Worm (Caenorhabditis elegans) whole organism, mixed stage, embryonic: ENCODE measurements around the gene grl-14.
A peak's percentile ranks its signal among the peaks of the same experiment; 100 is the strongest.

Experiments used
- M03D4.4 ChIP-seq: sonication (generic microtip); optimal IDR thresholded peaks from 2 replicates; lab custom pipeline; 2017; ENCODE audit warnings: mild to moderate bottlenecking, missing genetic modification characterization, missing compliant biosample characterization
- bed-3 ChIP-seq: fragments of 200-800 bp; sonication (Bioruptor generic); optimal IDR thresholded peaks from 3 replicates; lab custom pipeline; 2018; ENCODE audit warnings: mild to moderate bottlenecking, missing genetic modification characterization, moderate library complexity, missing compliant biosample characterization
- blmp-1 ChIP-seq: fragments of 150-350 bp; optimal IDR thresholded peaks from 2 replicates; lab custom pipeline; 2014; ENCODE audit warnings: missing biosample characterization, missing genetic modification characterization
- ceh-39 ChIP-seq: fragments of 150-350 bp; optimal IDR thresholded peaks from 2 replicates; lab custom pipeline; 2014; ENCODE audit warnings: missing biosample characterization, missing genetic modification characterization
- ceh-43 ChIP-seq: fragments of 200-800 bp; sonication (Bioruptor generic); optimal IDR thresholded peaks from 2 replicates; lab custom pipeline; 2018; ENCODE audit warnings: mild to moderate bottlenecking, missing genetic modification characterization, moderate library complexity, missing compliant biosample characterization
- ceh-83 ChIP-seq: fragments of 200-800 bp; sonication (Bioruptor generic); optimal IDR thresholded peaks from 2 replicates; lab custom pipeline; 2018; ENCODE audit warnings: mild to moderate bottlenecking, missing genetic modification characterization, missing compliant biosample characterization
- ces-1 ChIP-seq: fragments of 150-350 bp; optimal IDR thresholded peaks from 2 replicates; lab custom pipeline; 2014; ENCODE audit warnings: missing biosample characterization, missing genetic modification reagents, missing genetic modification characterization
- cnd-1 ChIP-seq: fragments of 200-800 bp; sonication (Bioruptor generic); optimal IDR thresholded peaks from 2 replicates; lab custom pipeline; 2018; ENCODE audit warnings: mild to moderate bottlenecking, missing genetic modification characterization, missing compliant biosample characterization
- drap-1 ChIP-seq: fragments of 200-800 bp; sonication (Bioruptor generic); optimal IDR thresholded peaks from 3 replicates; lab custom pipeline; 2018; ENCODE audit warnings: mild to moderate bottlenecking, missing genetic modification characterization, missing compliant biosample characterization
- elt-1 ChIP-seq: sonication (generic microtip); optimal IDR thresholded peaks from 2 replicates; lab custom pipeline; 2017; ENCODE audit warnings: missing genetic modification characterization, mild to moderate bottlenecking, missing compliant biosample characterization, antibody characterized with exemption, moderate library complexity, borderline replicate concordance; ENCODE audit not compliant: insufficient read depth
- ham-2 ChIP-seq: fragments of 200-800 bp; sonication (Bioruptor generic); optimal IDR thresholded peaks from 2 replicates; lab custom pipeline; 2018; ENCODE audit warnings: mild to moderate bottlenecking, missing genetic modification characterization, missing compliant biosample characterization
- hlh-1 ChIP-seq: fragments of 150-350 bp; optimal IDR thresholded peaks from 2 replicates; lab custom pipeline; 2014; ENCODE audit warnings: missing biosample characterization, missing genetic modification reagents, missing genetic modification characterization
- lin-13 ChIP-seq: fragments of 150-350 bp; optimal IDR thresholded peaks from 2 replicates; lab custom pipeline; 2014; ENCODE audit warnings: missing biosample characterization, missing genetic modification characterization
- lsy-2 ChIP-seq: fragments of 150-350 bp; optimal IDR thresholded peaks from 2 replicates; lab custom pipeline; 2014; ENCODE audit warnings: missing biosample characterization, missing genetic modification characterization
- mab-5 ChIP-seq: fragments of 150-350 bp; optimal IDR thresholded peaks from 2 replicates; lab custom pipeline; 2014; ENCODE audit warnings: missing biosample characterization, missing genetic modification characterization
- mep-1 ChIP-seq: fragments of 150-350 bp; optimal IDR thresholded peaks from 2 replicates; lab custom pipeline; 2017; ENCODE audit warnings: missing biosample characterization, missing genetic modification reagents, missing genetic modification characterization, inconsistent platforms
- mls-2 ChIP-seq: sonication (generic microtip); optimal IDR thresholded peaks from 2 replicates; lab custom pipeline; 2016; ENCODE audit warnings: mild to moderate bottlenecking, missing genetic modification characterization, moderate library complexity, missing compliant biosample characterization
- nhr-12 ChIP-seq: fragments of 150-350 bp; optimal IDR thresholded peaks from 2 replicates; lab custom pipeline; 2014; ENCODE audit warnings: missing biosample characterization, missing genetic modification characterization
- nhr-2 ChIP-seq: fragments of 150-350 bp; optimal IDR thresholded peaks from 2 replicates; lab custom pipeline; 2014; ENCODE audit warnings: missing biosample characterization, missing genetic modification characterization
- nhr-237 ChIP-seq: fragments of 150-350 bp; optimal IDR thresholded peaks from 2 replicates; lab custom pipeline; 2014; ENCODE audit warnings: missing biosample characterization, missing genetic modification characterization
- nhr-28 ChIP-seq: fragments of 150-350 bp; optimal IDR thresholded peaks from 2 replicates; lab custom pipeline; 2014; ENCODE audit warnings: missing biosample characterization, missing genetic modification characterization
- nhr-76 ChIP-seq: sonication (generic microtip); optimal IDR thresholded peaks from 2 replicates; lab custom pipeline; 2017; ENCODE audit warnings: missing biosample characterization, missing genetic modification characterization
- pha-4 ChIP-seq: fragments of 150-350 bp; optimal IDR thresholded peaks from 2 replicates; lab custom pipeline; 2018; ENCODE audit warnings: missing biosample characterization, missing genetic modification reagents, missing genetic modification characterization
- sem-2 ChIP-seq: fragments of 200-800 bp; sonication (Bioruptor generic); optimal IDR thresholded peaks from 2 replicates; lab custom pipeline; 2018; ENCODE audit warnings: mild to moderate bottlenecking, missing genetic modification characterization, missing compliant biosample characterization
- snpc-4 ChIP-seq: fragments of 150-350 bp; optimal IDR thresholded peaks from 2 replicates; lab custom pipeline; 2014; ENCODE audit warnings: missing biosample characterization, missing genetic modification characterization
- tbx-8 ChIP-seq: fragments of 200-800 bp; sonication (Bioruptor generic); optimal IDR thresholded peaks from 2 replicates; lab custom pipeline; 2018; ENCODE audit warnings: mild to moderate bottlenecking, missing genetic modification characterization, moderate library complexity, missing compliant biosample characterization
- unc-120 ChIP-seq: sonication (generic microtip); optimal IDR thresholded peaks from 2 replicates; lab custom pipeline; 2017; ENCODE audit warnings: missing genetic modification characterization, missing compliant biosample characterization; ENCODE audit not compliant: poor library complexity, severe bottlenecking
- unc-39 ChIP-seq: fragments of 150-350 bp; optimal IDR thresholded peaks from 2 replicates; lab custom pipeline; 2014; ENCODE audit warnings: missing biosample characterization, missing genetic modification characterization
- unc-62 ChIP-seq: fragments of 150-350 bp; optimal IDR thresholded peaks from 2 replicates; lab custom pipeline; 2014; ENCODE audit warnings: missing biosample characterization, missing genetic modification reagents, missing genetic modification characterization
- zip-8 ChIP-seq: fragments of 150-350 bp; optimal IDR thresholded peaks from 2 replicates; lab custom pipeline; 2014; ENCODE audit warnings: missing biosample characterization, missing genetic modification characterization

Gene grl-14

DNA sequence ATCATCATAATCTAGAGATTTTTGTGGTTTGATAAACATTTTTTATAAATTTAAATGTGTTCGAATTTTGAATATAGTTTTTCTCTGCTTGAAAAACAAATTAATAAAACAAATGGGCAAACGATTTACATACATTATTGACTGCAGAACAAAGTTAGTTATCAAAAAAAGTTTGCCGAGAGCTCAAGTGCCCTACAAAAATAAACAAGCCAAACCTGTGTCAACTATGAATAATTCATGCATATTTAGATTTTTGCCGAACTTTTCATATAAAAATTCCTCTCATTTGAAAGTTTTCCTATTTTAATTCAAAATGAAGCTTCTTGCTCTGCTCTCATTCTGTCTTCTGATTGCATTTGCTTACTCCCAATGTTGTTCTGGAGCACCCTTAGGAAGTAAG, 9.5 kb upstream of the grl-14 start, which contains the start of gene sshk-1:
Gene sshk-1 (plus strand): TSS at position 301 of the 400 bp plus-strand sequence.
- TF ChIP-seq elt-1 (tag; lab: Kevin White, UChicago) (no peak), nhr-28 (tag; lab: Kevin White, UChicago) (no peak), pha-4 (tag; lab: Kevin White, UChicago) (no peak), ceh-83 (GFP tag; lab: Kevin White, UChicago) (no peak), M03D4.4 (tag; lab: Kevin White, UChicago) (no peak), lsy-2 (tag; lab: Kevin White, UChicago) (no peak), mls-2 (no peak), drap-1 (GFP tag; lab: Kevin White, UChicago) (no peak), nhr-2 (no peak), snpc-4 (no peak), hlh-1 (tag; lab: Kevin White, UChicago) (no peak), tbx-8 (GFP tag; lab: Kevin White, UChicago) (no peak), lin-13 (tag; lab: Kevin White, UChicago) (no peak), ceh-43 (GFP tag; lab: Kevin White, UChicago) (no peak), nhr-76 (no peak), bed-3 (GFP tag; lab: Kevin White, UChicago) (no peak), mab-5 (tag; lab: Kevin White, UChicago) (no peak), blmp-1 (tag; lab: Kevin White, UChicago) (no peak), unc-39 (no peak), cnd-1 (tag; lab: Kevin White, UChicago) (no peak)

DNA sequence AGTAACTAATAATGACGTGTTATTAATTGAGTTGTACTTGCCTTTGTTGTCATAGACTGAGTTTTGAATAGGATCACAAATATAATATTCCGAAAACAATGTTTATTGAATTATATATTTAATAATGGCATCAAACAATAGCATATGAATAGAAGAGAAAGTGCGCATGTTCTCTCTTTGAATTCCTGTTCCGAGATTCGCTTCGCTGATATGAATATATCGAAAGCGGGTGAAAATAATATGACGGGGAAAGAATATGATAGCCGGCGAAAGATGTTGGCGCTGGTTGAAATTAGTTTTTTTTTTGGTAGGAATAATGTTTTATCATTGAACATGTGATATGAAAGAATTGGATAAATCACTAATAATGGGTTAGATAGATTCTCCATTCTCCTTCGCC, 5.3 kb upstream of the grl-14 start, which contains the start of gene T03D8.6:
Gene T03D8.6 (minus strand): TSS at position 298 of the 400 bp plus-strand sequence.
- TF ChIP-seq ces-1 (peak; percentile 19), blmp-1 (tag; lab: Kevin White, UChicago) (peak; percentile 79), hlh-1 (tag; lab: Kevin White, UChicago) (no peak)

- TF ChIP-seq ceh-83 (GFP tag; lab: Kevin White, UChicago) (no peak), unc-120 (no peak), hlh-1 (tag; lab: Kevin White, UChicago) (no peak), unc-62 (no peak), bed-3 (GFP tag; lab: Kevin White, UChicago) (no peak), lin-13 (tag; lab: Kevin White, UChicago) (no peak), nhr-76 (no peak), ceh-43 (GFP tag; lab: Kevin White, UChicago) (no peak), ces-1 (no peak), mep-1 (no peak), cnd-1 (tag; lab: Kevin White, UChicago) (no peak), nhr-237 (tag; lab: Kevin White, UChicago) (no peak), zip-8 (no peak), nhr-12 (tag; lab: Kevin White, UChicago) (no peak), nhr-28 (tag; lab: Kevin White, UChicago) (no peak), elt-1 (tag; lab: Kevin White, UChicago) (no peak), tbx-8 (GFP tag; lab: Kevin White, UChicago) (no peak)
These were observed 1.3 kb downstream of the grl-14 start for ce11 chrV:20826618-20827017.

ce11 chrV:20828820-20829219, 3.5 kb downstream of the grl-14 start, which contains the start of gene sbt-1:
Gene sbt-1 (minus strand): TSS chrV:20828881.
- TF ChIP-seq ces-1 (peak; percentile 70), mls-2 (no peak), mep-1 (peak; percentile 5)
- TF ChIP-seq, all 35 proteins: peak for 2

DNA sequence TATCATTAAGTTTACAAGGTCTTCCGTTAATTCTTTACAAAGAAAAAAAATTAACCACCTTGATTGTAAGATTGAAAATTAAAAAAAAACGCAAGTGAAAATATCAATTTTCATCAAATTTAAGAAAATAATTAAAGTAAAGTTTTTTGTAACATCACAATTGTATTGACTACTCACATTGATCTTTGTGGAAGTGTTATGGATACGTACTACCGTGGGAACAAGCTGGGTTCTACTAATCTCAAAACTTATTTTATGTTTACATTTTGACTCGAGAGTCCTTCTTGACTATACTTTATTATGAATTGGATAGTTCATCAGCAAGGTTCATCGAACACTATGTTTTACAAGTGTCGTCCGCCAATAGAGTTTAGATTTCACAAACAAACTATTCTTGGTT, 4.2 kb downstream of the grl-14 start, which contains the start of gene num-1:
Gene num-1 (plus strand): TSS at position 301 of the 400 bp plus-strand sequence.
- no peak for TF ChIP-seq sem-2 (GFP tag; lab: Kevin White, UChicago)
- no peak for TF ChIP-seq snpc-4
- TF ChIP-seq ceh-39 (tag; lab: Kevin White, UChicago), result no peak
- no peak for TF ChIP-seq zip-8
- TF ChIP-seq ham-2 (GFP tag; lab: Kevin White, UChicago), result no peak
- TF ChIP-seq unc-120, result no peak
- TF ChIP-seq unc-62, result no peak
- no peak for TF ChIP-seq lin-13 (tag; lab: Kevin White, UChicago)
- no peak for TF ChIP-seq unc-39
- TF ChIP-seq tbx-8 (GFP tag; lab: Kevin White, UChicago), result no peak
- no peak for TF ChIP-seq cnd-1 (tag; lab: Kevin White, UChicago)
- TF ChIP-seq nhr-2, result no peak
- no peak for TF ChIP-seq nhr-76
